Worm (Caenorhabditis elegans) whole organism, L1 larva: ENCODE results near the gene F40G9.8.

Experiments used
- F16B12.6 ChIP-seq: fragments of 150-350 bp; optimal IDR thresholded peaks from 2 replicates; lab custom pipeline; 2014; ENCODE audit warnings: missing biosample characterization, missing genetic modification characterization
- ceh-63 ChIP-seq: fragments of 200-800 bp; sonication (Bioruptor generic); optimal IDR thresholded peaks from 2 replicates; lab custom pipeline; 2018; ENCODE audit warnings: mild to moderate bottlenecking, missing genetic modification characterization, missing compliant biosample characterization
- ceh-8 ChIP-seq: fragments of 200-800 bp; sonication (Bioruptor generic); optimal IDR thresholded peaks from 2 replicates; lab custom pipeline; 2018; ENCODE audit warnings: mild to moderate bottlenecking, missing genetic modification characterization, moderate library complexity, missing compliant biosample characterization
- ces-1 ChIP-seq: fragments of 150-350 bp; optimal IDR thresholded peaks from 2 replicates; lab custom pipeline; 2014; ENCODE audit warnings: missing biosample characterization, missing genetic modification reagents, missing genetic modification characterization
- dsc-1 ChIP-seq: sonication (generic microtip); optimal IDR thresholded peaks from 2 replicates; lab custom pipeline; 2016; ENCODE audit warnings: mild to moderate bottlenecking, missing genetic modification characterization, missing compliant biosample characterization
- efl-1 ChIP-seq, 4 experiments: fragments of 150-350 bp; optimal IDR thresholded peaks in 3 of 4; peaks in 1 of 4; 1 replicate in 1 of 4; 2 replicates in 3 of 4; lab custom pipeline; 2014; ENCODE audit warnings: missing biosample characterization in 2 of 4, missing genetic modification characterization in 2 of 4, missing genetic modification reagents in 2 of 4
- grh-1 ChIP-seq: fragments of 200-800 bp; sonication (Bioruptor generic); IDR thresholded peaks from 2 replicates; pipeline ENCODE4 v1.3.6; 2022; ENCODE audit warnings: missing genetic modification reagents, missing genetic modification characterization, missing compliant biosample characterization
- hpl-2 ChIP-seq: fragments of 150-350 bp; optimal IDR thresholded peaks from 2 replicates; lab custom pipeline; 2014; ENCODE audit warnings: missing biosample characterization, missing genetic modification reagents, missing genetic modification characterization
- irx-1 ChIP-seq: sonication (generic microtip); optimal IDR thresholded peaks from 2 replicates; lab custom pipeline; 2016; ENCODE audit warnings: missing genetic modification characterization, missing compliant biosample characterization
- isw-1 ChIP-seq: fragments of 200-800 bp; sonication (Bioruptor generic); IDR thresholded peaks from 2 replicates; pipeline ENCODE4 v1.3.6; 2022; ENCODE audit warnings: missing genetic modification characterization, missing compliant biosample characterization
- lin-13 ChIP-seq: fragments of 150-350 bp; optimal IDR thresholded peaks from 2 replicates; lab custom pipeline; 2014; ENCODE audit warnings: missing biosample characterization, missing genetic modification reagents, missing genetic modification characterization
- lin-14 ChIP-seq: fragments of 200-800 bp; sonication (Bioruptor generic); optimal IDR thresholded peaks from 2 replicates; lab custom pipeline; 2018; ENCODE audit warnings: mild to moderate bottlenecking, missing genetic modification characterization, moderate library complexity, missing compliant biosample characterization
- lin-35 ChIP-seq, 2 experiments: fragments of 150-350 bp; optimal IDR thresholded peaks; 2 replicates each; lab custom pipeline; 2014; ENCODE audit warnings: missing biosample characterization in 2 of 2, missing genetic modification characterization in 2 of 2, missing genetic modification reagents in 2 of 2
- lin-39 ChIP-seq: fragments of 150-350 bp; optimal IDR thresholded peaks from 2 replicates; lab custom pipeline; 2014; ENCODE audit warnings: missing biosample characterization, missing genetic modification reagents, missing genetic modification characterization
- lsy-2 ChIP-seq, 2 experiments: fragments of 150-350 bp; optimal IDR thresholded peaks; 2 replicates each; lab custom pipeline; 2014; ENCODE audit warnings: missing biosample characterization in 2 of 2, missing genetic modification characterization in 2 of 2
- mdl-1 ChIP-seq, 2 experiments: fragments of 150-350 bp; optimal IDR thresholded peaks; 2 replicates each; lab custom pipeline; 2014 to 2017; ENCODE audit warnings: missing biosample characterization in 2 of 2, missing genetic modification characterization in 2 of 2, inconsistent platforms in 1 of 2
- mep-1 ChIP-seq: fragments of 150-350 bp; optimal IDR thresholded peaks from 2 replicates; lab custom pipeline; 2014; ENCODE audit warnings: missing biosample characterization, missing genetic modification characterization
- nhr-12 ChIP-seq: sonication (generic microtip); optimal IDR thresholded peaks from 2 replicates; lab custom pipeline; 2017; ENCODE audit warnings: missing biosample characterization, missing genetic modification characterization
- nhr-20 ChIP-seq: sonication (generic microtip); optimal IDR thresholded peaks from 2 replicates; lab custom pipeline; 2016; ENCODE audit warnings: mild to moderate bottlenecking, missing genetic modification characterization, missing compliant biosample characterization
- nhr-85 ChIP-seq: sonication (generic microtip); peaks from one replicate; lab custom pipeline; 2016; ENCODE audit warnings: missing genetic modification characterization, inconsistent platforms, missing compliant biosample characterization
- pax-3 ChIP-seq: fragments of 200-800 bp; sonication (Bioruptor generic); optimal IDR thresholded peaks from 2 replicates; lab custom pipeline; 2018; ENCODE audit warnings: mild to moderate bottlenecking, missing genetic modification characterization, moderate library complexity, missing compliant biosample characterization
- snpc-4 ChIP-seq: fragments of 150-350 bp; optimal IDR thresholded peaks from 2 replicates; lab custom pipeline; 2014; ENCODE audit warnings: missing biosample characterization, missing genetic modification characterization
- sox-4 ChIP-seq: sonication (generic microtip); optimal IDR thresholded peaks from 2 replicates; lab custom pipeline; 2016; ENCODE audit warnings: missing genetic modification characterization, missing compliant biosample characterization
- tbx-2 ChIP-seq: sonication (generic microtip); optimal IDR thresholded peaks from 2 replicates; lab custom pipeline; 2016; ENCODE audit warnings: missing genetic modification characterization, missing compliant biosample characterization
- unc-130 ChIP-seq: fragments of 150-350 bp; optimal IDR thresholded peaks from 2 replicates; lab custom pipeline; 2017; ENCODE audit warnings: missing biosample characterization, missing genetic modification characterization, inconsistent platforms
- unc-30 ChIP-seq: sonication (generic microtip); optimal IDR thresholded peaks from 2 replicates; lab custom pipeline; 2017; ENCODE audit warnings: missing biosample characterization, missing genetic modification characterization
- unc-62 ChIP-seq: fragments of 150-350 bp; optimal IDR thresholded peaks from 2 replicates; lab custom pipeline; 2014; ENCODE audit warnings: missing biosample characterization, missing genetic modification reagents, missing genetic modification characterization
- unc-98 ChIP-seq: fragments of 200-800 bp; sonication (Bioruptor generic); IDR thresholded peaks from 2 replicates; pipeline ENCODE4 v1.3.6; 2022; ENCODE audit warnings: missing genetic modification characterization, missing compliant biosample characterization
- vab-15 ChIP-seq: sonication (generic microtip); optimal IDR thresholded peaks from 2 replicates; lab custom pipeline; 2017; ENCODE audit warnings: missing genotype, mild to moderate bottlenecking, missing genetic modification characterization, missing compliant biosample characterization
- xbp-1 ChIP-seq: sonication (generic microtip); optimal IDR thresholded peaks from 2 replicates; lab custom pipeline; 2016; ENCODE audit warnings: missing genetic modification characterization, missing compliant biosample characterization
- zag-1 ChIP-seq: fragments of 150-350 bp; optimal IDR thresholded peaks from 2 replicates; lab custom pipeline; 2014; ENCODE audit warnings: missing biosample characterization, missing genetic modification characterization

F40G9.8 gene

DNA sequence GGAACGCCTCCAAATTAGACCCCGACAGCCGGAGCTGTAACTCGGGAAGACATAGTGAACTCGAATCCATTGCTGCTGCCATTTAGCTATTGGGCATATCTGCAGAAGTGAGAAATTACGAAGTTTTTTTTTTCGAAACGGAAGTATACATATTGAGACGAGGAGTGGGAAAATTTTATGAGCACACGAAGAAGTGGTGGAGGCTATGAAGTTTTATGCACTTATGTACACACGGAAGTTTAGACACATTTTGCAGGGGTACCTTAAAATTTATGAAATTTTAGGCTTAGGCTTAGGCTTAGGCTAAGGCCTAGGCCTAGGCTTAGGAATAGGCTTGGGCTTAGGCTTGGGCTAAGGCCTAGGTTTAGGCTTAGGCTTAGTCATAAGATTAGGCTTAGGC lies 42.3 kb upstream of the F40G9.8 start, which contains the start of gene W10C4.1:
W10C4.1 (minus strand) TSS at position 101 of the 400 bp plus-strand sequence.
- TF ChIP-seq nhr-85 (tag; lab: Kevin White, UChicago), result peak; percentile 36
- no peak for TF ChIP-seq lin-13 (GFP tag; lab: Kevin White, UChicago)

- no peak for TF ChIP-seq efl-1 (optimal IDR thresholded peaks at IDR 0.05; lab: Kevin White, UChicago)
- peak in 1 of 2 experiments; percentile 67 for TF ChIP-seq efl-1 (GFP tag; optimal IDR thresholded peaks at IDR 0.05 in 1 of 2; lab: Kevin White, UChicago)
- TF ChIP-seq tbx-2 (tag; lab: Kevin White, UChicago), result no peak
- TF ChIP-seq mdl-1 (tag; optimal IDR thresholded peaks at IDR 0.05; lab: Kevin White, UChicago), result no peak
- no peak for TF ChIP-seq F16B12.6 (tag; lab: Kevin White, UChicago)
- TF ChIP-seq, all 84 proteins: peak for 1
Observed at ce11 chrIII:203953-204352, 39.3 kb upstream of the F40G9.8 start.

DNA sequence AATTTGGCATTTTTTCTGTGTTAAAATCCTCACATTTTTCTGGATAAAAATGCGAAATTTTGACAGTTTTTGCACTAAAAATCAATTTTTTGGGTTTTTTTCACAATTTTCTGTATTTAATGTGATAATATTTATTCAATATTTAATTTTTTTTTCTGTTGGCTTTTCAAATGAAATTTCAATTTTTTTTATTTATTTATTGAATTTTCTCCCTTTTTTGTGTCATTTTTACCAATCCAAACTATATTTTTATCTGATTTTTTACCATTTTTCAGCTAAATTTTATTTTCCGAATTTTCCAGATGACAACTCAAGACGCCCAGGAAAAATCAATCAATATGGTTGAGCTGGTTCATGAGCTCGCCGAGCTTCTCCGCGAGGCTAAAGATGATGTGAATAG lies 29.5 kb upstream of the F40G9.8 start, which contains the start of gene F40G9.17:
F40G9.17 (plus strand) TSS at position 301 of the 400 bp plus-strand sequence.
- TF ChIP-seq nhr-85 (tag; lab: Kevin White, UChicago), result peak; percentile 10
- TF ChIP-seq lin-39 (tag; lab: Kevin White, UChicago), result no peak

- TF ChIP-seq unc-130 (tag; lab: Kevin White, UChicago), result no peak
- TF ChIP-seq pax-3 (tag; lab: Kevin White, UChicago), result no peak
- no peak for TF ChIP-seq isw-1 (GFP tag; lab: Robert Waterston, UW)
- no peak for TF ChIP-seq mep-1 (tag; lab: Kevin White, UChicago)
- no peak for TF ChIP-seq lin-35 (GFP tag; optimal IDR thresholded peaks at IDR 0.05; lab: Kevin White, UChicago)
- TF ChIP-seq nhr-12 (tag; lab: Kevin White, UChicago), result no peak
- no peak for TF ChIP-seq unc-98 (GFP tag; lab: Robert Waterston, UW)
- TF ChIP-seq zag-1 (tag; lab: Kevin White, UChicago), result no peak
- no peak for TF ChIP-seq ceh-8 (GFP tag; lab: Kevin White, UChicago)
- no peak for TF ChIP-seq irx-1 (tag; lab: Kevin White, UChicago)
- TF ChIP-seq grh-1 (GFP tag; lab: Robert Waterston, UW), result no peak
- no peak for TF ChIP-seq xbp-1
- TF ChIP-seq snpc-4 (tag; lab: Kevin White, UChicago), result no peak
- no peak for TF ChIP-seq unc-62 (GFP tag; lab: Kevin White, UChicago)
- TF ChIP-seq lin-14 (GFP tag; lab: Kevin White, UChicago), result no peak
- no peak for TF ChIP-seq mdl-1 (tag; optimal IDR thresholded peaks at IDR 0.05; lab: Kevin White, UChicago)
- TF ChIP-seq vab-15 (tag; lab: Kevin White, UChicago), result no peak
- TF ChIP-seq nhr-20 (tag; lab: Kevin White, UChicago), result no peak
Observed at ce11 chrIII:191803-192202, 27.1 kb upstream of the F40G9.8 start, which contains the start of gene sec-20. Gene sec-20, plus strand, starts transcription at chrIII:192103.

ce11 chrIII:190686-191085 lies 26.0 kb upstream of the F40G9.8 start, which contains the start of gene cox-17:
Gene cox-17, plus strand, starts transcription at chrIII:190986.
- no peak for TF ChIP-seq hpl-2
- TF ChIP-seq unc-30 (tag; lab: Kevin White, UChicago), result no peak
- TF ChIP-seq mdl-1 (tag; optimal IDR thresholded peaks at IDR 0.05; lab: Kevin White, UChicago), result no peak
- TF ChIP-seq unc-62 (GFP tag; lab: Kevin White, UChicago), result no peak
- no peak for TF ChIP-seq unc-98 (GFP tag; lab: Robert Waterston, UW)
- no peak for TF ChIP-seq ceh-63 (GFP tag; lab: Kevin White, UChicago)
- no peak for TF ChIP-seq tbx-2 (tag; lab: Kevin White, UChicago)
- TF ChIP-seq snpc-4 (tag; lab: Kevin White, UChicago), result no peak
- TF ChIP-seq lsy-2 (tag; optimal IDR thresholded peaks at IDR 0.05; lab: Kevin White, UChicago), result no peak
- TF ChIP-seq sox-4 (tag; lab: Kevin White, UChicago), result no peak
- no peak for TF ChIP-seq nhr-20 (tag; lab: Kevin White, UChicago)
- TF ChIP-seq dsc-1 (tag; lab: Kevin White, UChicago), result no peak
- TF ChIP-seq zag-1 (tag; lab: Kevin White, UChicago), result no peak

- TF ChIP-seq snpc-4 (tag; lab: Kevin White, UChicago) (no peak), ces-1 (GFP tag; lab: Kevin White, UChicago) (no peak)
Observed at ce11 chrIII:189280-189679, 24.6 kb upstream of the F40G9.8 start.
